Fruit fly (Drosophila melanogaster) whole organism, pupa: ENCODE data around the gene Ugt35B1.

Source experiments
- CG12605 ChIP-seq: fragments of 200-800 bp; sonication (Bioruptor generic); IDR thresholded peaks from 2 replicates; pipeline ENCODE4 v1.3.6; 2022; ENCODE audit warnings: missing biosample characterization, missing genetic modification characterization
- CG13204 ChIP-seq: fragments of 200-800 bp; sonication (Bioruptor generic); optimal IDR thresholded peaks from 2 replicates; lab custom pipeline; 2018; ENCODE audit warnings: missing biosample characterization, mild to moderate bottlenecking, missing genetic modification characterization, moderate library complexity
- CG14655 ChIP-seq: fragments of 200-800 bp; sonication (Bioruptor generic); optimal IDR thresholded peaks from 3 replicates; lab custom pipeline; 2017; ENCODE audit warnings: mild to moderate bottlenecking, missing biosample characterization, missing genetic modification reagents, missing genetic modification characterization
- CG15710 ChIP-seq: fragments of 200-800 bp; sonication (Bioruptor generic); optimal IDR thresholded peaks from 2 replicates; lab custom pipeline; 2018; ENCODE audit warnings: missing biosample characterization, mild to moderate bottlenecking, missing genetic modification characterization, moderate library complexity
- CG17806 ChIP-seq: fragments of 200-800 bp; sonication (Bioruptor generic); optimal IDR thresholded peaks from 2 replicates; lab custom pipeline; 2018; ENCODE audit warnings: missing biosample characterization, mild to moderate bottlenecking, missing genetic modification characterization, moderate library complexity
- CG32121 ChIP-seq: fragments of 200-800 bp; sonication (Bioruptor generic); IDR thresholded peaks from 2 replicates; pipeline ENCODE4 v1.3.6; 2022; ENCODE audit warnings: missing biosample characterization, missing genetic modification characterization
- CG34367 ChIP-seq: fragments of 200-800 bp; sonication (Bioruptor generic); optimal IDR thresholded peaks from 2 replicates; lab custom pipeline; 2018; ENCODE audit warnings: missing biosample characterization, mild to moderate bottlenecking, missing genetic modification characterization
- D1 ChIP-seq: fragments of 200-800 bp; sonication (Bioruptor generic); optimal IDR thresholded peaks from 2 replicates; lab custom pipeline; 2018; ENCODE audit warnings: missing biosample characterization, mild to moderate bottlenecking, missing genetic modification characterization, moderate library complexity
- EcR ChIP-seq: fragments of 200-800 bp; sonication (Bioruptor generic); optimal IDR thresholded peaks from 3 replicates; lab custom pipeline; 2019; ENCODE audit warnings: missing biosample characterization, missing genetic modification characterization, mild to moderate bottlenecking, moderate library complexity, missing genetic modification reagents
- Ets98B ChIP-seq: fragments of 200-800 bp; sonication (Bioruptor generic); IDR thresholded peaks from 2 replicates; pipeline ENCODE4 v1.3.6; 2022; ENCODE audit warnings: missing biosample characterization, missing genetic modification characterization
- Pif1A ChIP-seq: fragments of 200-800 bp; sonication (Bioruptor generic); optimal IDR thresholded peaks from 3 replicates; lab custom pipeline; 2016; ENCODE audit warnings: missing biosample characterization, missing genetic modification characterization
- Snoo ChIP-seq: fragments of 200-800 bp; sonication (Bioruptor generic); optimal IDR thresholded peaks from 3 replicates; lab custom pipeline; 2017; ENCODE audit warnings: missing biosample characterization, mild to moderate bottlenecking, missing genetic modification characterization, inconsistent platforms
- fd96Ca ChIP-seq: fragments of 200-800 bp; sonication (Bioruptor generic); IDR thresholded peaks from 3 replicates; pipeline ENCODE4 v1.3.6; 2022; ENCODE audit warnings: missing biosample characterization, missing genetic modification characterization
- gl ChIP-seq: fragments of 200-800 bp; sonication (Bioruptor generic); optimal IDR thresholded peaks from 2 replicates; lab custom pipeline; 2018; ENCODE audit warnings: missing biosample characterization, mild to moderate bottlenecking, missing genetic modification characterization

DNA sequence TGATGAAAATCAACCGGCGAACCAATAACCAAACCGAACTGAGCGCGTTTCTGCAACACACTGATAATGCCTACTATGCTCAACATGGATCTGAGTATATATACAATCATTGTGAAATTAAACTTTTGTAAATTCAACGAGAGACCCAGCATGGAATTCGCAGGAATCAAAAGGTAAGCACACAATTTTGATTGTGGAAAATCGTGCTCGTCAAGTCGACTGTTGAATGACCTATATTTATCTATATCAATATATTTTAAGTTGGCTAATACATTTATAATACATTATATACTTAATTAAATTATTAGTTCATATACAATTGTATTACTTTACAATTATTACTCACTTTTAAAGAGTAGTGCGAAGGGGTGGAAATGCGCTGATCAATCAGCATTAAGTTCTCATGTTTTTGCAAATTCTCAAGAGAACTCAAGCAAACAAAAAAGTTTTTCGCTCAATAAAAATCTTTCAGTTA, 16.2 kb downstream of the Ugt35B1 start, which contains the start of gene Ugt302K1:
- TF ChIP-seq CG13204 (GFP tag; lab: Kevin White, UChicago) (no peak), fd96Ca (no peak), CG14655 (GFP tag; lab: Kevin White, UChicago) (peak; percentile 72), gl (tag; lab: Kevin White, UChicago) (no peak), EcR (no peak), CG15710 (tag; lab: Kevin White, UChicago) (peak; percentile 50), Pif1A (no peak), CG34367 (tag; lab: Kevin White, UChicago) (peak; percentile 9), CG17806 (peak; percentile 82), D1 (peak; percentile 2), CG12605 (GFP tag; lab: Robert Waterston, UW) (peak; percentile 56; the same call in 1 of the 2 replicates), CG32121 (no peak; the same call in 1 of the 2 replicates), Snoo (tag; lab: Kevin White, UChicago) (no peak), Ets98B (GFP tag; lab: Robert Waterston, UW) (peak; percentile 55)
